In genomic region chrX:2254020-2254626, dm6 we compare ENCODE assay signal across 1 fruit fly cellular context.
A peak's percentile ranks its signal among the peaks of the same experiment; 100 is the strongest.
TF ChIP-seq lines count a peak whose summit lies in the region.

Gene CG3091, minus strand, starts transcription at chrX:2254197.

TF ChIP-seq in whole organism, embryonic, 481 proteins besides CTCF, POLR2A, EP300 and RAD21 (continued from another document):
- TF ChIP-seq Mad (GFP tag; optimal IDR thresholded peaks at IDR 0.05; lab: Kevin White, UChicago) (no peak), CG8290 (GFP tag; optimal IDR thresholded peaks at IDR 0.05; lab: Kevin White, UChicago) (no peak), CG8290 (tag; optimal IDR thresholded peaks at IDR 0.05; lab: Kevin White, UChicago) (peak in 1 of 2 experiments; percentile 27), CG4360 (GFP tag; IDR thresholded peaks at IDR 0.05; lab: Robert Waterston, UW) (no peak), CG16815 (GFP tag; optimal IDR thresholded peaks at IDR 0.05; lab: Kevin White, UChicago) (no peak), HmgD (GFP tag; optimal IDR thresholded peaks at IDR 0.05; lab: Kevin White, UChicago) (no peak), Hr78 (GFP tag; optimal IDR thresholded peaks at IDR 0.05; lab: Kevin White, UChicago) (no peak), CG9727 (GFP tag; optimal IDR thresholded peaks at IDR 0.05; lab: Kevin White, UChicago) (peak; percentile 6), ewg (GFP tag; optimal IDR thresholded peaks at IDR 0.05; lab: Kevin White, UChicago) (no peak), CG18764 (GFP tag; optimal IDR thresholded peaks at IDR 0.05; lab: Kevin White, UChicago) (no peak), CG10267 (tag; optimal IDR thresholded peaks at IDR 0.05; lab: Kevin White, UChicago) (no peak), exex (tag; optimal IDR thresholded peaks at IDR 0.05; lab: Kevin White, UChicago) (peak; percentile 59), CG10321 (GFP tag; IDR thresholded peaks at IDR 0.05; lab: Robert Waterston, UW) (no peak), CG3726 (GFP tag; IDR thresholded peaks at IDR 0.05; lab: Robert Waterston, UW) (no peak), CG2875 (GFP tag; optimal IDR thresholded peaks at IDR 0.05; lab: Kevin White, UChicago) (no peak), D19A (tag; optimal IDR thresholded peaks at IDR 0.05; lab: Kevin White, UChicago) (peak; percentile 80), eyg (GFP tag; optimal IDR thresholded peaks at IDR 0.05; lab: Kevin White, UChicago) (no peak), row (GFP tag; IDR thresholded peaks at IDR 0.05; lab: Robert Waterston, UW) (peak; percentile 16; the same call in 1 of the 3 replicates), stwl (tag; optimal IDR thresholded peaks at IDR 0.05; lab: Kevin White, UChicago) (no peak), CG8765 (GFP tag; IDR thresholded peaks at IDR 0.05; lab: Robert Waterston, UW) (no peak), yki (optimal IDR thresholded peaks at IDR 0.05; lab: Kevin White, UChicago) (no peak), CG13287 (GFP tag; IDR thresholded peaks at IDR 0.05; lab: Robert Waterston, UW; ENCODE audit: partially characterized antibody) (no peak; the same call in 1 of the 2 replicates), Hr3 (GFP tag; optimal IDR thresholded peaks at IDR 0.05; lab: Kevin White, UChicago) (no peak), Drgx (GFP tag; IDR thresholded peaks at IDR 0.05; lab: Robert Waterston, UW) (peak; percentile 40; the same call in 1 of the 2 replicates), Chrac-16 (GFP tag; optimal IDR thresholded peaks at IDR 0.05; lab: Kevin White, UChicago) (no peak), Meics (GFP tag; optimal IDR thresholded peaks at IDR 0.05; lab: Kevin White, UChicago) (peak; percentile 48), CG4282 (GFP tag; optimal IDR thresholded peaks at IDR 0.05; lab: Kevin White, UChicago) (no peak), gce (GFP tag; IDR thresholded peaks at IDR 0.05; lab: Robert Waterston, UW) (no peak), al (GFP tag; IDR thresholded peaks at IDR 0.05; lab: Robert Waterston, UW) (no peak), CG14014 (GFP tag; IDR thresholded peaks at IDR 0.05; lab: Robert Waterston, UW) (no peak), mam (GFP tag; optimal IDR thresholded peaks at IDR 0.05; lab: Kevin White, UChicago) (peak; percentile 27), CG13296 (GFP tag; optimal IDR thresholded peaks at IDR 0.05; lab: Kevin White, UChicago) (no peak), Max (GFP tag; optimal IDR thresholded peaks at IDR 0.05; lab: Kevin White, UChicago) (no peak), bowl (GFP tag; IDR thresholded peaks at IDR 0.05; lab: Robert Waterston, UW) (no peak), CG17568 (GFP tag; optimal IDR thresholded peaks at IDR 0.05; lab: Kevin White, UChicago) (no peak), kay (GFP tag; optimal IDR thresholded peaks at IDR 0.05; lab: Kevin White, UChicago) (no peak), tx (GFP tag; optimal IDR thresholded peaks at IDR 0.05; lab: Kevin White, UChicago) (no peak), phol (tag; optimal IDR thresholded peaks at IDR 0.05; lab: Kevin White, UChicago) (no peak), sug (tag; optimal IDR thresholded peaks at IDR 0.05; lab: Kevin White, UChicago) (peak; percentile 53), vnd (GFP tag; IDR thresholded peaks at IDR 0.05; lab: Robert Waterston, UW; ENCODE audit: partially characterized antibody) (no peak), HHEX (GFP tag; optimal IDR thresholded peaks at IDR 0.05; lab: Kevin White, UChicago) (no peak), Asciz (GFP tag; optimal IDR thresholded peaks at IDR 0.05; lab: Kevin White, UChicago) (no peak), Dip2 (GFP tag; IDR thresholded peaks at IDR 0.05; lab: Robert Waterston, UW) (no peak), CG15514 (GFP tag; optimal IDR thresholded peaks at IDR 0.05; lab: Kevin White, UChicago) (peak; percentile 24), CG18599 (GFP tag; optimal IDR thresholded peaks at IDR 0.05; lab: Kevin White, UChicago) (peak; percentile 43), CG7372 (GFP tag; IDR thresholded peaks at IDR 0.05; lab: Robert Waterston, UW) (no peak), Kr (GFP tag; optimal IDR thresholded peaks at IDR 0.05; lab: Kevin White, UChicago) (no peak), sim (GFP tag; IDR thresholded peaks at IDR 0.05; lab: Robert Waterston, UW) (no peak), Ets97D (GFP tag; optimal IDR thresholded peaks at IDR 0.05; lab: Kevin White, UChicago) (no peak), Aef1 (GFP tag; IDR thresholded peaks at IDR 0.05; lab: Robert Waterston, UW) (no peak), CG11723 (GFP tag; optimal IDR thresholded peaks at IDR 0.05; lab: Kevin White, UChicago) (no peak), CG10979 (tag; optimal IDR thresholded peaks at IDR 0.05; lab: Kevin White, UChicago) (no peak), lola (GFP tag; optimal IDR thresholded peaks at IDR 0.05; lab: Kevin White, UChicago) (no peak), rib (GFP tag; IDR thresholded peaks at IDR 0.05; lab: Robert Waterston, UW) (no peak), chif (GFP tag; optimal IDR thresholded peaks at IDR 0.05; lab: Kevin White, UChicago) (no peak), Dfd (GFP tag; optimal IDR thresholded peaks at IDR 0.05; lab: Kevin White, UChicago) (no peak), CG6254 (GFP tag; optimal IDR thresholded peaks at IDR 0.05; lab: Kevin White, UChicago) (no peak), otp (GFP tag; IDR thresholded peaks at IDR 0.05; lab: Robert Waterston, UW) (no peak), knrl (GFP tag; IDR thresholded peaks at IDR 0.05; lab: Robert Waterston, UW; ENCODE audit: partially characterized antibody) (no peak), PHDP (tag; optimal IDR thresholded peaks at IDR 0.05; lab: Kevin White, UChicago) (no peak), CG6854 (GFP tag; optimal IDR thresholded peaks at IDR 0.05; lab: Kevin White, UChicago) (peak; percentile 10), Xbp1 (GFP tag; optimal IDR thresholded peaks at IDR 0.05; lab: Kevin White, UChicago) (no peak), CG17359 (tag; optimal IDR thresholded peaks at IDR 0.05; lab: Kevin White, UChicago) (no peak)
